Fruit fly (Drosophila melanogaster) S2 (cell line): ENCODE measurements around the gene larp.

Experiments used
- CG8478 ChIP-seq: fragments of >200 bp; optimal IDR thresholded peaks from 2 replicates; lab custom pipeline; 2018
- CTCF ChIP-seq, 2 experiments: fragments of >200 bp; optimal IDR thresholded peaks; 2 replicates each; lab custom pipeline; 2018

DNA sequence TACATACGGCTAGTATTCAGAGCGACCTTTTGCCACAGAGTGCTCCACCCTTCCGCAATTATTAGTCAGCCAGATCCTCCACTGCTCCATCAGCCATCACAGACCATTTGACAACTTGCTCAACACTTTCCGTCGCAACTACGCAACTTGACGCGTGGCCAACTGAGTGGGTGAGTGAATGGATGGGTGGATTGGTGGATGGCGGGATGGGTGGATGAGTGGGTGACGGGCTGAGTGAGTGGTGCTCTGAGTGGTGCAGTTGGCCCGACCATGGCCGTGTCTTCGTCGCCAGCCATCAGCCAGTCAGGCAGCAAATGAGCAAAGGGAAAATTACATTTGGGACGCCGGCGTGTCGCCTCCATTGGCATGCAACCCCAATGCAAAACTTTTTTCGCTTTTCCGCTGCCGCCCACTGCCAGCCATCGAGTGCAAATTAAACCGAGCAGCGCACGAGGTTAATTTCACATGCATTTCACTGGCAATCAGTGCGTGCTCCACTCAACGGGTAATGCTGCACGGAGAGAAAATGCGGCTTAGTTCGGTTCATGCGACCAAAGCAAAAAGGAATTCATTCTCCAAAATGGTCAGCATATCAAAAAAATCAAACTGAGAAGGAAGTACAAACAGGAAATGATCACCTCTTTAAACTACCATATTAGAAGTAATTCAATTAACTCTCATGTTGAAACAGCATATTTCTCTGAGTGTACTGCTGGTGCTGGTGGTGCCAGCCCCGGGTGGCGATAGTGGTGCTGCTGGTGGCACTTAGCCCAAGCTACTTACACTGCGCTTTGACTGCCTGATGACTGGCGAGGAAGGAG lies 28.1 kb downstream of the larp start:
- TF ChIP-seq CG8478 (no peak), CTCF (optimal IDR thresholded peaks at IDR 0.05; lab: Kevin White, UChicago) (no peak)
